Fruit fly (Drosophila melanogaster) whole organism, prepupa: ENCODE data around the gene CG3368.

Source experiments
- Blimp-1 ChIP-seq: fragments of 200-800 bp; sonication (Bioruptor generic); optimal IDR thresholded peaks from 3 replicates; lab custom pipeline; 2017; ENCODE audit warnings: missing biosample characterization, missing genetic modification characterization, mild to moderate bottlenecking, moderate library complexity, missing genetic modification reagents
- CG10631 ChIP-seq: fragments of 200-800 bp; sonication (Bioruptor generic); optimal IDR thresholded peaks from 2 replicates; lab custom pipeline; 2016; ENCODE audit warnings: missing biosample characterization, missing genetic modification characterization
- CG10669 ChIP-seq: fragments of 200-800 bp; sonication (Bioruptor generic); optimal IDR thresholded peaks from 3 replicates; lab custom pipeline; 2018; ENCODE audit warnings: missing biosample characterization, mild to moderate bottlenecking, missing genetic modification characterization, moderate library complexity
- CG11294 ChIP-seq: fragments of 200-800 bp; sonication (Bioruptor generic); IDR thresholded peaks from 2 replicates; pipeline ENCODE4 v1.3.6; 2022; ENCODE audit warnings: missing biosample characterization, missing genetic modification characterization
- CG11762 ChIP-seq: fragments of 200-800 bp; sonication (Bioruptor generic); optimal IDR thresholded peaks from 3 replicates; lab custom pipeline; 2016; ENCODE audit warnings: missing biosample characterization, missing genetic modification characterization; ENCODE audit not compliant: insufficient read depth
- CG11902 ChIP-seq: fragments of 200-800 bp; sonication (Bioruptor generic); optimal IDR thresholded peaks from 3 replicates; lab custom pipeline; 2016; ENCODE audit warnings: missing biosample characterization, missing genetic modification characterization
- CG15336 ChIP-seq: fragments of 200-800 bp; sonication (Bioruptor generic); IDR thresholded peaks from 2 replicates; pipeline ENCODE4 v1.3.6; 2022; ENCODE audit warnings: missing biosample characterization, missing genetic modification characterization
- CG16779 ChIP-seq: fragments of 200-800 bp; sonication (Bioruptor generic); optimal IDR thresholded peaks from 3 replicates; lab custom pipeline; 2017; ENCODE audit warnings: missing biosample characterization, mild to moderate bottlenecking, missing genetic modification characterization
- CG3032 ChIP-seq: fragments of 200-800 bp; optimal IDR thresholded peaks from 2 replicates; lab custom pipeline; 2019; ENCODE audit warnings: missing biosample characterization, mild to moderate bottlenecking, missing genetic modification characterization, moderate library complexity
- CG31627 ChIP-seq: fragments of 200-800 bp; sonication (Bioruptor generic); optimal IDR thresholded peaks from 3 replicates; lab custom pipeline; 2016; ENCODE audit warnings: missing biosample characterization, missing genetic modification characterization
- CG32006 ChIP-seq: fragments of 200-800 bp; sonication (Bioruptor generic); optimal IDR thresholded peaks from 3 replicates; lab custom pipeline; 2017; ENCODE audit warnings: missing biosample characterization, mild to moderate bottlenecking, missing genetic modification characterization
- CG3919 ChIP-seq: fragments of 200-800 bp; sonication (Bioruptor generic); optimal IDR thresholded peaks from 3 replicates; lab custom pipeline; 2016; ENCODE audit warnings: missing biosample characterization, missing genetic modification characterization
- CG6163 ChIP-seq: fragments of 200-800 bp; sonication (Bioruptor generic); IDR thresholded peaks from 3 replicates; pipeline ENCODE4 v1.3.6; 2022; ENCODE audit warnings: missing biosample characterization, missing genetic modification characterization
- CG6276 ChIP-seq: fragments of 200-800 bp; sonication (Bioruptor generic); optimal IDR thresholded peaks from 2 replicates; lab custom pipeline; 2017; ENCODE audit warnings: missing biosample characterization, mild to moderate bottlenecking, missing genetic modification characterization
- CG6792 ChIP-seq: fragments of 200-800 bp; sonication (Bioruptor generic); optimal IDR thresholded peaks from 3 replicates; lab custom pipeline; 2016; ENCODE audit warnings: missing biosample characterization, missing genetic modification characterization
- CG6808 ChIP-seq: fragments of 200-800 bp; sonication (Bioruptor generic); optimal IDR thresholded peaks from 3 replicates; lab custom pipeline; 2017; ENCODE audit warnings: missing biosample characterization, missing genetic modification characterization, mild to moderate bottlenecking, moderate library complexity, missing genetic modification reagents
- CG7368 ChIP-seq: fragments of 200-800 bp; sonication (Bioruptor generic); optimal IDR thresholded peaks from 3 replicates; lab custom pipeline; 2016; ENCODE audit warnings: missing biosample characterization, missing genetic modification characterization
- CG8119 ChIP-seq: fragments of 200-800 bp; sonication (Bioruptor generic); IDR thresholded peaks from 3 replicates; pipeline ENCODE4 v1.3.6; 2022; ENCODE audit warnings: missing biosample characterization, missing genetic modification characterization
- CG8319 ChIP-seq: fragments of 200-800 bp; sonication (Bioruptor generic); optimal IDR thresholded peaks from 3 replicates; lab custom pipeline; 2016; ENCODE audit warnings: missing biosample characterization, missing genetic modification characterization
- CG9139 ChIP-seq: fragments of 200-800 bp; sonication (Bioruptor generic); optimal IDR thresholded peaks from 3 replicates; lab custom pipeline; 2017; ENCODE audit warnings: missing biosample characterization, mild to moderate bottlenecking, missing genetic modification characterization
- Eip75B ChIP-seq: fragments of 200-800 bp; sonication (Bioruptor generic); optimal IDR thresholded peaks from 3 replicates; lab custom pipeline; 2016; ENCODE audit warnings: missing biosample characterization, missing genetic modification characterization
- Eip78C ChIP-seq: fragments of 200-800 bp; sonication (Bioruptor generic); peaks from one replicate; lab custom pipeline; 2016; ENCODE audit warnings: missing biosample characterization, missing genetic modification characterization
- Ets96B ChIP-seq: fragments of 200-800 bp; optimal IDR thresholded peaks from 2 replicates; lab custom pipeline; 2019; ENCODE audit warnings: missing biosample characterization, mild to moderate bottlenecking, missing genetic modification characterization, moderate library complexity
- Hr38 ChIP-seq: sonication (Bioruptor generic); optimal IDR thresholded peaks from 2 replicates; lab custom pipeline; 2016; ENCODE audit warnings: missing biosample characterization, missing genetic modification characterization
- Lpt ChIP-seq: fragments of 200-800 bp; sonication (Bioruptor generic); optimal IDR thresholded peaks from 3 replicates; lab custom pipeline; 2016; ENCODE audit warnings: missing biosample characterization, missing genetic modification characterization
- Met ChIP-seq: fragments of 200-800 bp; sonication (Bioruptor generic); optimal IDR thresholded peaks from 3 replicates; lab custom pipeline; 2016; ENCODE audit warnings: missing biosample characterization, missing genetic modification characterization
- Smox ChIP-seq: fragments of 200-800 bp; sonication (Bioruptor generic); optimal IDR thresholded peaks from 3 replicates; lab custom pipeline; 2016; ENCODE audit warnings: missing biosample characterization, missing genetic modification characterization
- Sox102F ChIP-seq: fragments of 200-800 bp; sonication (Bioruptor generic); optimal IDR thresholded peaks from 2 replicates; lab custom pipeline; 2016; ENCODE audit warnings: missing biosample characterization, mild to moderate bottlenecking, missing genetic modification characterization
- Sox15 ChIP-seq: fragments of 200-800 bp; sonication (Bioruptor generic); optimal IDR thresholded peaks from 3 replicates; lab custom pipeline; 2016; ENCODE audit warnings: missing biosample characterization, missing genetic modification characterization
- achi ChIP-seq: fragments of 200-800 bp; sonication (Bioruptor generic); optimal IDR thresholded peaks from 3 replicates; lab custom pipeline; 2016; ENCODE audit warnings: missing biosample characterization, missing genetic modification characterization
- acj6 ChIP-seq: fragments of 200-800 bp; sonication (Bioruptor generic); optimal IDR thresholded peaks from 3 replicates; lab custom pipeline; 2016; ENCODE audit warnings: missing biosample characterization, missing genetic modification characterization
- cyc ChIP-seq: fragments of 200-800 bp; sonication (Bioruptor generic); optimal IDR thresholded peaks from 3 replicates; lab custom pipeline; 2016; ENCODE audit warnings: missing biosample characterization, missing genetic modification characterization
- dac ChIP-seq: fragments of 200-800 bp; sonication (Bioruptor generic); optimal IDR thresholded peaks from 2 replicates; lab custom pipeline; 2017; ENCODE audit warnings: missing biosample characterization, mild to moderate bottlenecking, missing genetic modification characterization
- dsx ChIP-seq: fragments of 200-800 bp; optimal IDR thresholded peaks from 3 replicates; lab custom pipeline; 2019; ENCODE audit warnings: missing biosample characterization, mild to moderate bottlenecking, missing genetic modification characterization, moderate library complexity; ENCODE audit not compliant: poor library complexity, severe bottlenecking
- eg ChIP-seq: fragments of 200-800 bp; sonication (Bioruptor generic); IDR thresholded peaks from 3 replicates; pipeline ENCODE4 v1.3.6; 2022; ENCODE audit warnings: missing biosample characterization, missing genetic modification characterization
- esn ChIP-seq: fragments of 200-800 bp; sonication (Bioruptor generic); optimal IDR thresholded peaks from 2 replicates; lab custom pipeline; 2016; ENCODE audit warnings: missing biosample characterization, mild to moderate bottlenecking, missing genetic modification characterization, moderate library complexity
- fd59A ChIP-seq: fragments of 200-800 bp; sonication (Bioruptor generic); optimal IDR thresholded peaks from 2 replicates; lab custom pipeline; 2017; ENCODE audit warnings: missing biosample characterization, mild to moderate bottlenecking, missing genetic modification characterization, missing genetic modification reagents
- fkh ChIP-seq: fragments of 200-800 bp; sonication (Bioruptor generic); optimal IDR thresholded peaks from 3 replicates; lab custom pipeline; 2017; ENCODE audit warnings: missing biosample characterization, mild to moderate bottlenecking, missing genetic modification characterization, moderate library complexity
- lz ChIP-seq: fragments of 200-800 bp; sonication (Bioruptor generic); optimal IDR thresholded peaks from 3 replicates; lab custom pipeline; 2016; ENCODE audit warnings: missing biosample characterization, missing genetic modification characterization
- salr ChIP-seq, 2 experiments: fragments of 200-800 bp; sonication (Bioruptor generic); optimal IDR thresholded peaks; 3 replicates each; lab custom pipeline; 2016 to 2018; ENCODE audit warnings: missing biosample characterization in 2 of 2, missing genetic modification characterization in 2 of 2, mild to moderate bottlenecking in 1 of 2
- svp ChIP-seq: fragments of 200-800 bp; sonication (Bioruptor generic); peaks from one replicate; lab custom pipeline; 2016; ENCODE audit warnings: missing biosample characterization, missing genetic modification characterization
- topi ChIP-seq: fragments of 200-800 bp; sonication (Bioruptor generic); optimal IDR thresholded peaks from 3 replicates; lab custom pipeline; 2016; ENCODE audit warnings: missing biosample characterization, missing genetic modification characterization

CG3368 gene

DNA sequence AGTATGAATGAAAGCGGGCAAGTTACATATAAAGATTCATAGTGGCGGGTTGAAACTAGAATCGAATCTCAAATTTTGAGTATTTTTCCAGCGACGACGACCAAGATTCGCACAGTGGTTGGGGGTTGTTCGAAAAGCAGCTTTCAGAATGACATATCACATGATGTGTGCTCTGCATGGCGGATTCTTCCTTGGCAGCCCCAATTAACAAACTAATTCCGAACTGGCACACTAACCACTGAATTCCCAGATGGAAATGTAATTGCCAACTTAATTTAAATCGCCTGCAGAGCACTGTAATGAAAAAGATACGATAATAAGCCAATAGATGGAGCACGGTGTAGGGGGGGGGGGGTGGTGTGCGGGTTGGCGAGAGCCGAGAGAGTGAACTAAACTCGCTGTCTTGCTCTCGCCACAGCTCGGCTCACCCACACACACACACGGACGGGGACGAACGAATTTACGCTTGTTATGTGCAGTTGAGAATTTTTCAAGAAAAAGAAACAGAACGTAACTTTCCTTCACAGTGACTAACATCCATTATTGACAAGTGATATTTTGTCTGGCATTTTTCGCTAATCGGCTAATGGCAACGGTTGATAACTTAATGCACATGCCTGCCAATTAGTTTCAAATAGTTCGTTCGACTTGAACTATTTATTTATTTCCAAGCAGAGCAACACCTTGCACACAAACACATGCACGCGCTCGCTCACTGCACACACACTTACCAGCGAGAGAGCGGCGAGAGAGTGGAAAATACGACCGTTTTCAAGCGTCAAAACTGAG, 2.4 kb upstream of the CG3368 start (continued):
- TF ChIP-seq dac (GFP tag; lab: Kevin White, UChicago) (peak; percentile 98), CG10669 (peak; percentile 98), lz (GFP tag; lab: Kevin White, UChicago) (peak; percentile 98), eg (GFP tag; lab: Robert Waterston, UW) (peak; percentile 99), CG3032 (tag; lab: Kevin White, UChicago) (peak; percentile 92), CG6808 (GFP tag; lab: Kevin White, UChicago) (peak; percentile 93), CG6163 (GFP tag; lab: Robert Waterston, UW) (peak; percentile 98), CG16779 (tag; lab: Kevin White, UChicago) (peak; percentile 96), Smox (peak; percentile 97), CG9139 (GFP tag; lab: Kevin White, UChicago) (peak; percentile 87), Eip75B (GFP tag; lab: Kevin White, UChicago) (peak; percentile 97), fkh (GFP tag; lab: Kevin White, UChicago) (peak; percentile 80), esn (GFP tag; lab: Kevin White, UChicago) (peak; percentile 98), CG11294 (GFP tag; lab: Robert Waterston, UW) (peak; percentile 97), CG11762 (peak; percentile 94), salr (GFP tag; optimal IDR thresholded peaks at IDR 0.05; lab: Kevin White, UChicago) (peak; percentile 96 to 98), cyc (peak; percentile 97), Lpt (GFP tag; lab: Kevin White, UChicago) (peak; percentile 95), CG11902 (peak; percentile 96), Hr38 (GFP tag; lab: Kevin White, UChicago) (peak; percentile 62), topi (peak; percentile 98), CG31627 (GFP tag; lab: Kevin White, UChicago) (peak; percentile 98), Ets96B (tag; lab: Kevin White, UChicago) (peak; percentile 97), CG7368 (GFP tag; lab: Kevin White, UChicago) (peak; percentile 98), Met (GFP tag; lab: Kevin White, UChicago) (peak; percentile 97), svp (GFP tag; lab: Kevin White, UChicago) (peak; percentile 98), fd59A (peak; percentile 96), Sox15 (peak; percentile 97), Blimp-1 (GFP tag; lab: Kevin White, UChicago) (peak; percentile 79), CG8319 (GFP tag; lab: Kevin White, UChicago) (peak; percentile 95), dsx (GFP tag; lab: Kevin White, UChicago) (peak; percentile 91), CG6792 (GFP tag; lab: Kevin White, UChicago) (peak; percentile 97)

DNA sequence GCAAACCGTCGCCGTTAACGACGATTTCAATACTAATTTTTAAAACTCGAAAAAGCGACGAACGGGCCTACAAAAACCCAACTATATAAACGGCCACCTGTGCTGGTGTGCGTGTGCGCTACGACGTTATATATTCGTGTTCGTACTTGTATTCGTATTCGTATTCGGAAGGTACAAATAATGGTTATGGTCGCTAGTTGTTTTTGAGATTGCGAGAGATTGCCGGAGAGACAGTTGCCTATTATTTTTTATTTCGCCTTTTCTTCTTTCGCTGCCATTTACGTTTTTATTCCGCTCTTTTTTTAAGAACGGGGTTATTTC, 1.8 kb upstream of the CG3368 start:
- TF ChIP-seq CG32006 (no peak), CG10669 (no peak), esn (GFP tag; lab: Kevin White, UChicago) (no peak), lz (GFP tag; lab: Kevin White, UChicago) (no peak), CG31627 (GFP tag; lab: Kevin White, UChicago) (no peak), Eip78C (GFP tag; lab: Kevin White, UChicago) (no peak)

DNA sequence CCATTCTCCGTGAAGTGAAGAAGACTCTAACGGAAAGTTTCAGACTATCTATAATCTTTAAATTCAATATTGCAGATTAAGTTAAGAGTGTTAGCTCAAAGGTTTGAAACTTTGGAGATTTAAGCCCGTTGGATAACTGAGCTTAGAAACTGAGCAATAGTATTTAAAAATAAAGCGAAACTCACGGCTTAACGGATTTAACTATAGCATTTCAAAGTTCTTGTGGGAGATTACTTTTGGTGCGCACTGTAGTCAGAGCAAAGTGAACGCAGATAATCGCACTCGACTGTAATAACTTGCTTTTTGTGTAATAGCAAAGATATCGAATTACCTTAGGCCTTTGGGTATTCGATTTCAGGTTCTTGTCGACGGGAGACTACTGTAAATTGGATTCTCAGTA, 1.3 kb upstream of the CG3368 start, which contains the start of gene mrt:
TSS of gene mrt (minus strand) at position 376 of the 400 bp plus-strand sequence.
- TF ChIP-seq CG3032 (tag; lab: Kevin White, UChicago), result peak; percentile 60
- TF ChIP-seq CG16779 (tag; lab: Kevin White, UChicago), result no peak
- TF ChIP-seq CG6276 (GFP tag; lab: Kevin White, UChicago), result peak; percentile 62
- peak; percentile 15 to 71 for TF ChIP-seq salr (GFP tag; optimal IDR thresholded peaks at IDR 0.05; lab: Kevin White, UChicago)
- peak; percentile 71 for TF ChIP-seq svp (GFP tag; lab: Kevin White, UChicago)
- TF ChIP-seq acj6 (GFP tag; lab: Kevin White, UChicago), result peak; percentile 53
- TF ChIP-seq achi (GFP tag; lab: Kevin White, UChicago), result peak; percentile 50
- peak; percentile 76 for TF ChIP-seq CG32006
- no peak for TF ChIP-seq CG8319 (GFP tag; lab: Kevin White, UChicago)
- TF ChIP-seq CG15336, result peak; percentile 60
- TF ChIP-seq CG11762, result peak; percentile 44
- peak; percentile 31 for TF ChIP-seq dsx (GFP tag; lab: Kevin White, UChicago)
- peak; percentile 40 for TF ChIP-seq CG3919 (GFP tag; lab: Kevin White, UChicago)
- peak; percentile 26 for TF ChIP-seq fd59A
- TF ChIP-seq Met (GFP tag; lab: Kevin White, UChicago), result peak; percentile 48
- peak; percentile 54 for TF ChIP-seq CG10631 (GFP tag; lab: Kevin White, UChicago)
- TF ChIP-seq CG7368 (GFP tag; lab: Kevin White, UChicago), result peak; percentile 15
- peak; percentile 55 for TF ChIP-seq Eip75B (GFP tag; lab: Kevin White, UChicago)
- peak; percentile 61 for TF ChIP-seq topi
- peak; percentile 60 for TF ChIP-seq CG10669
- peak; percentile 67 for TF ChIP-seq CG31627 (GFP tag; lab: Kevin White, UChicago)
- peak; percentile 53 for TF ChIP-seq Sox102F (GFP tag; lab: Kevin White, UChicago)
- TF ChIP-seq Ets96B (tag; lab: Kevin White, UChicago), result peak; percentile 25
- TF ChIP-seq CG6792 (GFP tag; lab: Kevin White, UChicago), result peak; percentile 50
- no peak for TF ChIP-seq Hr38 (GFP tag; lab: Kevin White, UChicago)
- peak; percentile 61; the same call in 2 of the 3 replicates for TF ChIP-seq CG8119 (GFP tag; lab: Robert Waterston, UW)
- no peak for TF ChIP-seq fkh (GFP tag; lab: Kevin White, UChicago)
- TF ChIP-seq CG6163 (GFP tag; lab: Robert Waterston, UW), result 0 out of 3 replicates have a peak, but pooled peaks have one; percentile 50
- TF ChIP-seq CG9139 (GFP tag; lab: Kevin White, UChicago), result peak; percentile 32
